Fruit fly (Drosophila melanogaster) whole organism, prepupa: Measurements from ENCODE around the gene lili.

ENCODE experiments used
- CG10631 ChIP-seq: fragments of 200-800 bp; sonication (Bioruptor generic); optimal IDR thresholded peaks from 2 replicates; lab custom pipeline; 2016; ENCODE audit warnings: missing biosample characterization, missing genetic modification characterization
- CG10669 ChIP-seq: fragments of 200-800 bp; sonication (Bioruptor generic); optimal IDR thresholded peaks from 3 replicates; lab custom pipeline; 2018; ENCODE audit warnings: missing biosample characterization, mild to moderate bottlenecking, missing genetic modification characterization, moderate library complexity
- CG11294 ChIP-seq: fragments of 200-800 bp; sonication (Bioruptor generic); IDR thresholded peaks from 2 replicates; pipeline ENCODE4 v1.3.6; 2022; ENCODE audit warnings: missing biosample characterization, missing genetic modification characterization
- CG11902 ChIP-seq: fragments of 200-800 bp; sonication (Bioruptor generic); optimal IDR thresholded peaks from 3 replicates; lab custom pipeline; 2016; ENCODE audit warnings: missing biosample characterization, missing genetic modification characterization
- CG15336 ChIP-seq: fragments of 200-800 bp; sonication (Bioruptor generic); IDR thresholded peaks from 2 replicates; pipeline ENCODE4 v1.3.6; 2022; ENCODE audit warnings: missing biosample characterization, missing genetic modification characterization
- CG1621 ChIP-seq: fragments of 200-800 bp; sonication (Bioruptor generic); optimal IDR thresholded peaks from 3 replicates; lab custom pipeline; 2018; ENCODE audit warnings: missing biosample characterization, mild to moderate bottlenecking, missing genetic modification characterization
- CG16779 ChIP-seq: fragments of 200-800 bp; sonication (Bioruptor generic); optimal IDR thresholded peaks from 3 replicates; lab custom pipeline; 2017; ENCODE audit warnings: missing biosample characterization, mild to moderate bottlenecking, missing genetic modification characterization
- CG34406 ChIP-seq: fragments of 200-800 bp; sonication (Bioruptor generic); optimal IDR thresholded peaks from 3 replicates; lab custom pipeline; 2016; ENCODE audit warnings: missing biosample characterization, missing genetic modification characterization
- CG3919 ChIP-seq: fragments of 200-800 bp; sonication (Bioruptor generic); optimal IDR thresholded peaks from 3 replicates; lab custom pipeline; 2016; ENCODE audit warnings: missing biosample characterization, missing genetic modification characterization
- CG4318 ChIP-seq: fragments of 200-800 bp; sonication (Bioruptor generic); optimal IDR thresholded peaks from 3 replicates; lab custom pipeline; 2017; ENCODE audit warnings: missing biosample characterization, mild to moderate bottlenecking, missing genetic modification characterization
- CG6163 ChIP-seq: fragments of 200-800 bp; sonication (Bioruptor generic); IDR thresholded peaks from 3 replicates; pipeline ENCODE4 v1.3.6; 2022; ENCODE audit warnings: missing biosample characterization, missing genetic modification characterization
- CG6276 ChIP-seq: fragments of 200-800 bp; sonication (Bioruptor generic); optimal IDR thresholded peaks from 2 replicates; lab custom pipeline; 2017; ENCODE audit warnings: missing biosample characterization, mild to moderate bottlenecking, missing genetic modification characterization
- CG6792 ChIP-seq: fragments of 200-800 bp; sonication (Bioruptor generic); optimal IDR thresholded peaks from 3 replicates; lab custom pipeline; 2016; ENCODE audit warnings: missing biosample characterization, missing genetic modification characterization
- CG6808 ChIP-seq: fragments of 200-800 bp; sonication (Bioruptor generic); optimal IDR thresholded peaks from 3 replicates; lab custom pipeline; 2017; ENCODE audit warnings: missing biosample characterization, missing genetic modification characterization, mild to moderate bottlenecking, moderate library complexity, missing genetic modification reagents
- CG7368 ChIP-seq: fragments of 200-800 bp; sonication (Bioruptor generic); optimal IDR thresholded peaks from 3 replicates; lab custom pipeline; 2016; ENCODE audit warnings: missing biosample characterization, missing genetic modification characterization
- CG8119 ChIP-seq: fragments of 200-800 bp; sonication (Bioruptor generic); IDR thresholded peaks from 3 replicates; pipeline ENCODE4 v1.3.6; 2022; ENCODE audit warnings: missing biosample characterization, missing genetic modification characterization
- CG8632 ChIP-seq: fragments of 200-800 bp; sonication (Bioruptor generic); optimal IDR thresholded peaks from 3 replicates; lab custom pipeline; 2016; ENCODE audit warnings: missing biosample characterization, missing genetic modification characterization
- CG9139 ChIP-seq: fragments of 200-800 bp; sonication (Bioruptor generic); optimal IDR thresholded peaks from 3 replicates; lab custom pipeline; 2017; ENCODE audit warnings: missing biosample characterization, mild to moderate bottlenecking, missing genetic modification characterization
- Eip75B ChIP-seq: fragments of 200-800 bp; sonication (Bioruptor generic); optimal IDR thresholded peaks from 3 replicates; lab custom pipeline; 2016; ENCODE audit warnings: missing biosample characterization, missing genetic modification characterization
- Eip78C ChIP-seq: fragments of 200-800 bp; sonication (Bioruptor generic); peaks from one replicate; lab custom pipeline; 2016; ENCODE audit warnings: missing biosample characterization, missing genetic modification characterization
- Eip93F ChIP-seq: fragments of 200-800 bp; sonication (Bioruptor generic); optimal IDR thresholded peaks from 2 replicates; lab custom pipeline; 2016; ENCODE audit warnings: missing biosample characterization, mild to moderate bottlenecking, missing genetic modification characterization
- Ets21C ChIP-seq: fragments of 200-800 bp; sonication (Bioruptor generic); optimal IDR thresholded peaks from 3 replicates; lab custom pipeline; 2016; ENCODE audit warnings: missing biosample characterization, missing genetic modification characterization
- Ets96B ChIP-seq: fragments of 200-800 bp; optimal IDR thresholded peaks from 2 replicates; lab custom pipeline; 2019; ENCODE audit warnings: missing biosample characterization, mild to moderate bottlenecking, missing genetic modification characterization, moderate library complexity
- Hr39 ChIP-seq: fragments of 200-800 bp; sonication (Bioruptor generic); optimal IDR thresholded peaks from 2 replicates; lab custom pipeline; 2016; ENCODE audit warnings: missing biosample characterization, missing genetic modification characterization
- Lpt ChIP-seq: fragments of 200-800 bp; sonication (Bioruptor generic); optimal IDR thresholded peaks from 3 replicates; lab custom pipeline; 2016; ENCODE audit warnings: missing biosample characterization, missing genetic modification characterization
- Met ChIP-seq: fragments of 200-800 bp; sonication (Bioruptor generic); optimal IDR thresholded peaks from 3 replicates; lab custom pipeline; 2016; ENCODE audit warnings: missing biosample characterization, missing genetic modification characterization
- OdsH ChIP-seq: fragments of 200-800 bp; sonication (Bioruptor generic); optimal IDR thresholded peaks from 3 replicates; lab custom pipeline; 2016; ENCODE audit warnings: missing biosample characterization, missing genetic modification characterization
- Sox102F ChIP-seq: fragments of 200-800 bp; sonication (Bioruptor generic); optimal IDR thresholded peaks from 2 replicates; lab custom pipeline; 2016; ENCODE audit warnings: missing biosample characterization, mild to moderate bottlenecking, missing genetic modification characterization
- Sox14 ChIP-seq: fragments of 200-800 bp; sonication (Bioruptor generic); optimal IDR thresholded peaks from 3 replicates; lab custom pipeline; 2016; ENCODE audit warnings: missing biosample characterization, missing genetic modification characterization
- Sox15 ChIP-seq: fragments of 200-800 bp; sonication (Bioruptor generic); optimal IDR thresholded peaks from 3 replicates; lab custom pipeline; 2016; ENCODE audit warnings: missing biosample characterization, missing genetic modification characterization
- acj6 ChIP-seq: fragments of 200-800 bp; sonication (Bioruptor generic); optimal IDR thresholded peaks from 3 replicates; lab custom pipeline; 2016; ENCODE audit warnings: missing biosample characterization, missing genetic modification characterization
- cyc ChIP-seq: fragments of 200-800 bp; sonication (Bioruptor generic); optimal IDR thresholded peaks from 3 replicates; lab custom pipeline; 2016; ENCODE audit warnings: missing biosample characterization, missing genetic modification characterization
- dac ChIP-seq: fragments of 200-800 bp; sonication (Bioruptor generic); optimal IDR thresholded peaks from 2 replicates; lab custom pipeline; 2017; ENCODE audit warnings: missing biosample characterization, mild to moderate bottlenecking, missing genetic modification characterization
- dsx ChIP-seq: fragments of 200-800 bp; optimal IDR thresholded peaks from 3 replicates; lab custom pipeline; 2019; ENCODE audit warnings: missing biosample characterization, mild to moderate bottlenecking, missing genetic modification characterization, moderate library complexity; ENCODE audit not compliant: poor library complexity, severe bottlenecking
- esn ChIP-seq: fragments of 200-800 bp; sonication (Bioruptor generic); optimal IDR thresholded peaks from 2 replicates; lab custom pipeline; 2016; ENCODE audit warnings: missing biosample characterization, mild to moderate bottlenecking, missing genetic modification characterization, moderate library complexity
- fd85E ChIP-seq: fragments of 200-800 bp; sonication (Bioruptor generic); optimal IDR thresholded peaks from 3 replicates; lab custom pipeline; 2016; ENCODE audit warnings: missing biosample characterization, missing genetic modification characterization
- fkh ChIP-seq: fragments of 200-800 bp; sonication (Bioruptor generic); optimal IDR thresholded peaks from 3 replicates; lab custom pipeline; 2017; ENCODE audit warnings: missing biosample characterization, mild to moderate bottlenecking, missing genetic modification characterization, moderate library complexity
- net ChIP-seq: fragments of 200-800 bp; sonication (Bioruptor generic); optimal IDR thresholded peaks from 3 replicates; lab custom pipeline; 2016; ENCODE audit warnings: missing biosample characterization, missing genetic modification characterization
- pdm3 ChIP-seq: fragments of 200-800 bp; sonication (Bioruptor generic); optimal IDR thresholded peaks from 3 replicates; lab custom pipeline; 2016; ENCODE audit warnings: missing biosample characterization, missing genetic modification characterization
- spab ChIP-seq: fragments of 200-800 bp; sonication (Bioruptor generic); optimal IDR thresholded peaks from 2 replicates; lab custom pipeline; 2017; ENCODE audit warnings: missing biosample characterization, mild to moderate bottlenecking, missing genetic modification characterization, missing genetic modification reagents
- svp ChIP-seq: fragments of 200-800 bp; sonication (Bioruptor generic); peaks from one replicate; lab custom pipeline; 2016; ENCODE audit warnings: missing biosample characterization, missing genetic modification characterization
- topi ChIP-seq: fragments of 200-800 bp; sonication (Bioruptor generic); optimal IDR thresholded peaks from 3 replicates; lab custom pipeline; 2016; ENCODE audit warnings: missing biosample characterization, missing genetic modification characterization
- vri ChIP-seq: fragments of 200-800 bp; sonication (Bioruptor generic); optimal IDR thresholded peaks from 3 replicates; lab custom pipeline; 2016; ENCODE audit warnings: missing biosample characterization, mild to moderate bottlenecking, missing genetic modification characterization

lili gene

dm6 chr3R:24859701-24860100 lies 45.9 kb upstream of the lili start, which contains the start of gene ppk22:
Gene ppk22 (minus strand): TSS chr3R:24859801.
- no peak for TF ChIP-seq net
- no peak for TF ChIP-seq CG6808 (GFP tag; lab: Kevin White, UChicago)

- TF ChIP-seq OdsH (GFP tag; lab: Kevin White, UChicago): no peak
- TF ChIP-seq Ets21C: no peak
- no peak for TF ChIP-seq Hr39 (GFP tag; lab: Kevin White, UChicago)
- no peak for TF ChIP-seq dsx
- no peak for TF ChIP-seq spab (GFP tag; lab: Kevin White, UChicago)
- no peak for TF ChIP-seq CG6792 (GFP tag; lab: Kevin White, UChicago)
- TF ChIP-seq Sox15 (GFP tag; lab: Kevin White, UChicago): no peak
- no peak for TF ChIP-seq CG6276 (GFP tag; lab: Kevin White, UChicago)
- no peak for TF ChIP-seq vri
- TF ChIP-seq pdm3 (GFP tag; lab: Kevin White, UChicago): no peak
- no peak for TF ChIP-seq Sox102F
- TF ChIP-seq CG9139 (GFP tag; lab: Kevin White, UChicago): no peak
Measured at dm6 chr3R:24857459-24857858, 43.6 kb upstream of the lili start, which contains the start of gene CAH4. Gene CAH4 (minus strand): TSS chr3R:24857559.

- TF ChIP-seq CG34406 (GFP tag; lab: Kevin White, UChicago) (no peak), CG15336 (no peak), dac (GFP tag; lab: Kevin White, UChicago) (no peak), fkh (GFP tag; lab: Kevin White, UChicago) (no peak), Sox14 (GFP tag; lab: Kevin White, UChicago) (no peak), CG6792 (GFP tag; lab: Kevin White, UChicago) (no peak), acj6 (GFP tag; lab: Kevin White, UChicago) (no peak), CG6163 (GFP tag; lab: Robert Waterston, UW) (no peak), CG1621 (tag; lab: Kevin White, UChicago) (no peak), vri (no peak), CG8632 (no peak), Eip93F (GFP tag; lab: Kevin White, UChicago) (no peak), CG16779 (tag; lab: Kevin White, UChicago) (no peak), Sox15 (GFP tag; lab: Kevin White, UChicago) (no peak), Met (GFP tag; lab: Kevin White, UChicago) (no peak), Eip75B (GFP tag; lab: Kevin White, UChicago) (no peak), CG8119 (GFP tag; lab: Robert Waterston, UW) (no peak)
Measured at dm6 chr3R:24856143-24856542, 42.3 kb upstream of the lili start, which contains the start of gene HDAC11. Gene HDAC11 (minus strand): TSS chr3R:24856243.

- TF ChIP-seq svp (GFP tag; lab: Kevin White, UChicago) (no peak), Sox14 (GFP tag; lab: Kevin White, UChicago) (peak; percentile 68), CG7368 (GFP tag; lab: Kevin White, UChicago) (no peak), Lpt (GFP tag; lab: Kevin White, UChicago) (no peak), cyc (GFP tag; lab: Kevin White, UChicago) (no peak), Hr39 (GFP tag; lab: Kevin White, UChicago) (no peak)
Measured at dm6 chr3R:24851429-24851828, 37.6 kb upstream of the lili start, which contains the start of gene Nct. Gene Nct (plus strand): TSS chr3R:24851601.

dm6 chr3R:24850420-24850819 lies 36.6 kb upstream of the lili start, which contains the start of gene CG7006:
Gene CG7006 (plus strand): TSS chr3R:24850627.
- TF ChIP-seq OdsH (GFP tag; lab: Kevin White, UChicago): no peak
- no peak for TF ChIP-seq CG11294
- no peak for TF ChIP-seq Eip75B (GFP tag; lab: Kevin White, UChicago)
- no peak for TF ChIP-seq CG4318 (GFP tag; lab: Kevin White, UChicago)
- TF ChIP-seq CG6792 (GFP tag; lab: Kevin White, UChicago): no peak
- TF ChIP-seq Lpt (GFP tag; lab: Kevin White, UChicago): no peak
- no peak for TF ChIP-seq fd85E
- TF ChIP-seq esn (GFP tag; lab: Kevin White, UChicago): peak; percentile 68
- TF ChIP-seq spab (GFP tag; lab: Kevin White, UChicago): no peak
- TF ChIP-seq vri: no peak
- TF ChIP-seq Eip78C (GFP tag; lab: Kevin White, UChicago): peak; percentile 77
- peak; percentile 63 for TF ChIP-seq Hr39 (GFP tag; lab: Kevin White, UChicago)
- TF ChIP-seq CG16779 (tag; lab: Kevin White, UChicago): no peak
- TF ChIP-seq topi (GFP tag; lab: Kevin White, UChicago): peak; percentile 66
- no peak for TF ChIP-seq CG10669 (GFP tag; lab: Kevin White, UChicago)
- no peak for TF ChIP-seq Ets96B (tag; lab: Kevin White, UChicago)
- TF ChIP-seq CG6163 (GFP tag; lab: Robert Waterston, UW): no peak
- TF ChIP-seq CG3919 (GFP tag; lab: Kevin White, UChicago): no peak
- peak; percentile 83 for TF ChIP-seq cyc (GFP tag; lab: Kevin White, UChicago)
- TF ChIP-seq Sox15 (GFP tag; lab: Kevin White, UChicago): no peak
- peak; percentile 48 for TF ChIP-seq CG11902
- TF ChIP-seq dsx: no peak
- peak; percentile 67 for TF ChIP-seq CG10631 (GFP tag; lab: Kevin White, UChicago)
